Worm (Caenorhabditis elegans) whole organism, early embryonic: ENCODE measurements around the gene M02H5.8.

Experiments used
- B0310.2 ChIP-seq: sonication (generic microtip); optimal IDR thresholded peaks from 2 replicates; lab custom pipeline; 2016; ENCODE audit warnings: mild to moderate bottlenecking, missing genetic modification characterization, missing compliant biosample characterization
- F13C5.2 ChIP-seq: sonication (generic microtip); optimal IDR thresholded peaks from 2 replicates; lab custom pipeline; 2017; ENCODE audit warnings: mild to moderate bottlenecking, missing genetic modification characterization, inconsistent platforms, missing compliant biosample characterization
- aly-1 ChIP-seq: sonication (generic microtip); optimal IDR thresholded peaks from 2 replicates; lab custom pipeline; 2016; ENCODE audit warnings: missing genetic modification characterization, missing compliant biosample characterization
- ama-1 ChIP-seq: fragments of 150-350 bp; optimal IDR thresholded peaks from 2 replicates; lab custom pipeline; 2014
- ceh-13 ChIP-seq: fragments of 200-800 bp; sonication (Bioruptor generic); optimal IDR thresholded peaks from 2 replicates; lab custom pipeline; 2018; ENCODE audit warnings: mild to moderate bottlenecking, missing genetic modification characterization, missing compliant biosample characterization
- ceh-36 ChIP-seq: sonication (generic microtip); optimal IDR thresholded peaks from 2 replicates; lab custom pipeline; 2016; ENCODE audit warnings: missing genetic modification characterization, inconsistent platforms, missing compliant biosample characterization
- ets-7 ChIP-seq: sonication (generic microtip); optimal IDR thresholded peaks from 2 replicates; lab custom pipeline; 2016; ENCODE audit warnings: missing genotype, missing genetic modification characterization, missing compliant biosample characterization
- flt-1 ChIP-seq: fragments of 200-800 bp; sonication (Bioruptor generic); IDR thresholded peaks from 2 replicates; pipeline ENCODE4 v1.3.6; 2022; ENCODE audit warnings: missing genetic modification characterization, missing compliant biosample characterization
- hmbx-1 ChIP-seq: sonication (generic microtip); optimal IDR thresholded peaks from 2 replicates; lab custom pipeline; 2016; ENCODE audit warnings: mild to moderate bottlenecking, missing genetic modification characterization, missing compliant biosample characterization
- hmg-4 ChIP-seq: fragments of 200-800 bp; sonication (Bioruptor generic); optimal IDR thresholded peaks from 2 replicates; lab custom pipeline; 2018; ENCODE audit warnings: mild to moderate bottlenecking, missing genetic modification characterization, missing compliant biosample characterization
- hnd-1 ChIP-seq: sonication (generic microtip); optimal IDR thresholded peaks from 2 replicates; lab custom pipeline; 2016; ENCODE audit warnings: missing genetic modification characterization, missing compliant biosample characterization
- pes-1 ChIP-seq: fragments of 200-800 bp; sonication (Bioruptor generic); IDR thresholded peaks from 2 replicates; pipeline ENCODE4 v1.3.6; 2022; ENCODE audit warnings: missing genetic modification reagents, missing genetic modification characterization, missing compliant biosample characterization
- scrt-1 ChIP-seq: fragments of 200-800 bp; sonication (Bioruptor generic); IDR thresholded peaks from 2 replicates; pipeline ENCODE4 v1.3.6; 2022; ENCODE audit warnings: missing genetic modification characterization, missing compliant biosample characterization
- sea-1 ChIP-seq: fragments of 200-800 bp; sonication (Bioruptor generic); conservative IDR thresholded peaks from 2 replicates; pipeline ENCODE4 v1.3.6; 2022; ENCODE audit warnings: missing genetic modification characterization, missing compliant biosample characterization
- tbx-11 ChIP-seq: fragments of 200-800 bp; sonication (Bioruptor generic); IDR thresholded peaks from 2 replicates; pipeline ENCODE4 v1.3.6; 2022; ENCODE audit warnings: missing genetic modification characterization, missing compliant biosample characterization
- tbx-37 ChIP-seq: fragments of 200-800 bp; sonication (Bioruptor generic); conservative IDR thresholded peaks from 2 replicates; pipeline ENCODE4 v1.3.6; 2022; ENCODE audit warnings: missing genetic modification reagents, missing genetic modification characterization, missing compliant biosample characterization
- tra-4 ChIP-seq: sonication (generic microtip); optimal IDR thresholded peaks from 2 replicates; lab custom pipeline; 2017; ENCODE audit warnings: missing genetic modification characterization, missing compliant biosample characterization

Gene M02H5.8

ce11 chrV:440923-441322 lies 8.9 kb upstream of the M02H5.8 start, which contains the start of gene B0554.7:
TSS of gene B0554.7 (minus strand) at chrV:441023.
- TF ChIP-seq scrt-1 (GFP tag; lab: Robert Waterston, UW) (no peak), aly-1 (tag; lab: Kevin White, UChicago) (no peak), F13C5.2 (tag; lab: Kevin White, UChicago) (no peak), B0310.2 (tag; lab: Kevin White, UChicago) (no peak)

ce11 chrV:443193-443592 lies 6.6 kb upstream of the M02H5.8 start, which contains the start of gene srh-33:
TSS of gene srh-33 (minus strand) at chrV:443293.
- no peak for TF ChIP-seq ceh-13 (GFP tag; lab: Kevin White, UChicago)
- no peak for TF ChIP-seq tra-4 (tag; lab: Kevin White, UChicago)
- no peak for TF ChIP-seq pes-1
- no peak for TF ChIP-seq tbx-11
- TF ChIP-seq aly-1 (tag; lab: Kevin White, UChicago), result no peak
- TF ChIP-seq ets-7, result no peak
- TF ChIP-seq ceh-36 (tag; lab: Kevin White, UChicago), result no peak
- TF ChIP-seq B0310.2 (tag; lab: Kevin White, UChicago), result no peak
- TF ChIP-seq F13C5.2 (tag; lab: Kevin White, UChicago), result no peak
- no peak for TF ChIP-seq hmg-4
- no peak for TF ChIP-seq tbx-37 (GFP tag; lab: Robert Waterston, UW)
- TF ChIP-seq scrt-1 (GFP tag; lab: Robert Waterston, UW), result no peak
- TF ChIP-seq flt-1 (GFP tag; lab: Robert Waterston, UW), result no peak

ce11 chrV:446574-446973 lies 3.2 kb upstream of the M02H5.8 start, which contains the start of gene srh-34:
TSS of gene srh-34 (minus strand) at chrV:446674.
- TF ChIP-seq B0310.2 (tag; lab: Kevin White, UChicago) (no peak), sea-1 (no peak), ama-1 (no peak), ceh-36 (tag; lab: Kevin White, UChicago) (no peak), F13C5.2 (tag; lab: Kevin White, UChicago) (no peak), scrt-1 (GFP tag; lab: Robert Waterston, UW) (no peak), ceh-13 (GFP tag; lab: Kevin White, UChicago) (no peak), aly-1 (tag; lab: Kevin White, UChicago) (no peak), tbx-37 (GFP tag; lab: Robert Waterston, UW) (no peak)

- TF ChIP-seq ceh-36 (tag; lab: Kevin White, UChicago), result no peak
- no peak for TF ChIP-seq scrt-1 (GFP tag; lab: Robert Waterston, UW)
- TF ChIP-seq flt-1 (GFP tag; lab: Robert Waterston, UW), result no peak
- peak; percentile 23 for TF ChIP-seq hmg-4
Measured at ce11 chrV:446988-447387, 2.8 kb upstream of the M02H5.8 start.

- TF ChIP-seq tra-4 (tag; lab: Kevin White, UChicago) (no peak), ets-7 (no peak), aly-1 (tag; lab: Kevin White, UChicago) (no peak), sea-1 (no peak), hmbx-1 (tag; lab: Kevin White, UChicago) (no peak), ceh-13 (GFP tag; lab: Kevin White, UChicago) (no peak)
Measured at ce11 chrV:449130-449529, 651 bp upstream of the M02H5.8 start, which contains the start of gene srh-35. TSS of gene srh-35 (minus strand) at chrV:449230.

- TF ChIP-seq B0310.2 (tag; lab: Kevin White, UChicago), result no peak
- TF ChIP-seq flt-1 (GFP tag; lab: Robert Waterston, UW), result no peak
- no peak for TF ChIP-seq scrt-1 (GFP tag; lab: Robert Waterston, UW)
- TF ChIP-seq hnd-1 (tag; lab: Kevin White, UChicago), result no peak
- no peak for TF ChIP-seq F13C5.2 (tag; lab: Kevin White, UChicago)
- no peak for TF ChIP-seq ceh-13 (GFP tag; lab: Kevin White, UChicago)
- no peak for TF ChIP-seq tra-4 (tag; lab: Kevin White, UChicago)
- TF ChIP-seq hmg-4, result no peak
- no peak for TF ChIP-seq ets-7
- TF ChIP-seq ama-1, result no peak
- TF ChIP-seq tbx-37 (GFP tag; lab: Robert Waterston, UW), result no peak
- TF ChIP-seq hmbx-1 (tag; lab: Kevin White, UChicago), result no peak
- no peak for TF ChIP-seq aly-1 (tag; lab: Kevin White, UChicago)
- no peak for TF ChIP-seq sea-1
- no peak for TF ChIP-seq tbx-11
- no peak for TF ChIP-seq pes-1
- no peak for TF ChIP-seq ceh-36 (tag; lab: Kevin White, UChicago)
Measured at ce11 chrV:450757-451501, 1.1 kb downstream of the M02H5.8 start, which contains the start of gene nhr-123. TSS of gene nhr-123 (plus strand) at chrV:451451.

ce11 chrV:453569-453968 lies 3.8 kb downstream of the M02H5.8 start, which contains the start of gene nhr-98:
TSS of gene nhr-98 (plus strand) at chrV:453869.
- TF ChIP-seq hmbx-1 (tag; lab: Kevin White, UChicago), result no peak
- no peak for TF ChIP-seq sea-1
- TF ChIP-seq pes-1, result no peak
- no peak for TF ChIP-seq tra-4 (tag; lab: Kevin White, UChicago)
- TF ChIP-seq scrt-1 (GFP tag; lab: Robert Waterston, UW), result no peak
- no peak for TF ChIP-seq F13C5.2 (tag; lab: Kevin White, UChicago)
- no peak for TF ChIP-seq flt-1 (GFP tag; lab: Robert Waterston, UW)
- no peak for TF ChIP-seq tbx-11
- TF ChIP-seq ceh-13 (GFP tag; lab: Kevin White, UChicago), result no peak
- no peak for TF ChIP-seq aly-1 (tag; lab: Kevin White, UChicago)
- no peak for TF ChIP-seq ama-1

ce11 chrV:457839-458238 lies 8.1 kb downstream of the M02H5.8 start:
- no peak for TF ChIP-seq tbx-37 (GFP tag; lab: Robert Waterston, UW)
- no peak for TF ChIP-seq tbx-11
- no peak for TF ChIP-seq flt-1 (GFP tag; lab: Robert Waterston, UW)
- no peak for TF ChIP-seq hnd-1 (tag; lab: Kevin White, UChicago)
- TF ChIP-seq ceh-36 (tag; lab: Kevin White, UChicago), result no peak
- no peak for TF ChIP-seq aly-1 (tag; lab: Kevin White, UChicago)
